Fruit fly (Drosophila melanogaster): Measurements from ENCODE around the gene Jhbp4.

The Jhbp4 gene

dm6 chr3R:16005943-16006342, 37.4 kb upstream of the Jhbp4 start (continued):
- TF ChIP-seq ewg (GFP tag; optimal IDR thresholded peaks at IDR 0.05): no peak
- peak; percentile 64 for TF ChIP-seq CrebB (tag; optimal IDR thresholded peaks at IDR 0.05)
- TF ChIP-seq Atf6 (GFP tag; IDR thresholded peaks at IDR 0.05): no peak
- TF ChIP-seq PHDP (tag; optimal IDR thresholded peaks at IDR 0.05): peak; percentile 63
- TF ChIP-seq CG2712 (tag; optimal IDR thresholded peaks at IDR 0.05): peak; percentile 7
- no peak for TF ChIP-seq dimm (GFP tag; IDR thresholded peaks at IDR 0.05)
- peak; percentile 73 for TF ChIP-seq fd64A (GFP tag; optimal IDR thresholded peaks at IDR 0.05)
- TF ChIP-seq CG4328 (GFP tag; optimal IDR thresholded peaks at IDR 0.05): peak; percentile 62
- TF ChIP-seq Xbp1 (GFP tag; optimal IDR thresholded peaks at IDR 0.05): no peak
- peak; percentile 75 for TF ChIP-seq CG2875 (GFP tag; optimal IDR thresholded peaks at IDR 0.05)
- no peak for TF ChIP-seq CG8290 (GFP tag; optimal IDR thresholded peaks at IDR 0.05)
- TF ChIP-seq CG8290 (tag; optimal IDR thresholded peaks at IDR 0.05): peak in 1 of 2 experiments; percentile 62
- peak; percentile 18 for TF ChIP-seq CG10147 (GFP tag; optimal IDR thresholded peaks at IDR 0.05)
- TF ChIP-seq chinmo (GFP tag; IDR thresholded peaks at IDR 0.05; ENCODE audit: partially characterized antibody): no peak
- peak; percentile 53 for TF ChIP-seq Vsx1 (GFP tag; optimal IDR thresholded peaks at IDR 0.05)
- TF ChIP-seq slou (GFP tag; optimal IDR thresholded peaks at IDR 0.05): peak; percentile 29
- TF ChIP-seq CG17568 (GFP tag; optimal IDR thresholded peaks at IDR 0.05): peak; percentile 78
- TF ChIP-seq toy (GFP tag; IDR thresholded peaks at IDR 0.05): no peak
- TF ChIP-seq lab (GFP tag; optimal IDR thresholded peaks at IDR 0.05): peak; percentile 58
- TF ChIP-seq btn (GFP tag; optimal IDR thresholded peaks at IDR 0.05): no peak
- TF ChIP-seq CG11504 (tag; optimal IDR thresholded peaks at IDR 0.05): peak; percentile 44
- TF ChIP-seq ATbp (GFP tag; optimal IDR thresholded peaks at IDR 0.05): peak; percentile 84
- TF ChIP-seq B-H2 (GFP tag; optimal IDR thresholded peaks at IDR 0.05): peak; percentile 3
- TF ChIP-seq Fer3 (tag; optimal IDR thresholded peaks at IDR 0.05): peak; percentile 51
- no peak for TF ChIP-seq rib (GFP tag; IDR thresholded peaks at IDR 0.05)
- TF ChIP-seq ato (GFP tag; IDR thresholded peaks at IDR 0.05; ENCODE audit: partially characterized antibody): no peak
- peak; percentile 61 for TF ChIP-seq unpg (GFP tag; optimal IDR thresholded peaks at IDR 0.05)
- TF ChIP-seq CG12299 (tag; optimal IDR thresholded peaks at IDR 0.05): peak; percentile 48
- TF ChIP-seq Hmx (GFP tag; optimal IDR thresholded peaks at IDR 0.05): no peak
- peak; percentile 52 for TF ChIP-seq CG7839 (tag; optimal IDR thresholded peaks at IDR 0.05)
- TF ChIP-seq CG9727 (GFP tag; optimal IDR thresholded peaks at IDR 0.05): peak; percentile 37
- TF ChIP-seq CG17829 (tag; optimal IDR thresholded peaks at IDR 0.05): peak; percentile 0
- TF ChIP-seq Med (GFP tag): peak; percentile 93
- no peak for TF ChIP-seq ems (GFP tag; optimal IDR thresholded peaks at IDR 0.05)
- no peak for TF ChIP-seq ham (GFP tag; IDR thresholded peaks at IDR 0.05)
- TF ChIP-seq D (optimal IDR thresholded peaks at IDR 0.05): no peak
- TF ChIP-seq D (GFP tag; optimal IDR thresholded peaks at IDR 0.05): peak; percentile 16
- TF ChIP-seq Trl (optimal IDR thresholded peaks at IDR 0.05): no peak
- peak; percentile 20 for TF ChIP-seq Trl (GFP tag; optimal IDR thresholded peaks at IDR 0.05)
- TF ChIP-seq CG6689 (GFP tag; IDR thresholded peaks at IDR 0.05): no peak
- peak; percentile 40 for TF ChIP-seq Sry-β (GFP tag; optimal IDR thresholded peaks at IDR 0.05)
- peak; percentile 36 for TF ChIP-seq CoRest (tag; optimal IDR thresholded peaks at IDR 0.05)
- TF ChIP-seq CG17385 (GFP tag; optimal IDR thresholded peaks at IDR 0.05): peak; percentile 51
- peak; percentile 62 for TF ChIP-seq CG33557 (GFP tag; optimal IDR thresholded peaks at IDR 0.05)
- peak; percentile 43 for TF ChIP-seq CG8281 (tag; optimal IDR thresholded peaks at IDR 0.05)
- TF ChIP-seq NfI (GFP tag; optimal IDR thresholded peaks at IDR 0.05): peak; percentile 17
- peak; percentile 74 for TF ChIP-seq CG7987 (GFP tag; optimal IDR thresholded peaks at IDR 0.05)
- TF ChIP-seq odd (GFP tag; optimal IDR thresholded peaks at IDR 0.05): peak; percentile 58
- TF ChIP-seq bowl (GFP tag; IDR thresholded peaks at IDR 0.05): no peak
- TF ChIP-seq CG13424 (tag; optimal IDR thresholded peaks at IDR 0.05): peak; percentile 51
- no peak for TF ChIP-seq Dbx (GFP tag; IDR thresholded peaks at IDR 0.05)
